Fruit fly (Drosophila melanogaster) whole organism, embryonic: ENCODE results near the gene CG1951.
A peak's percentile ranks its signal among the peaks of the same experiment; 100 is the strongest.

ENCODE experiments used
- CG2129 ChIP-seq: fragments of 200-800 bp; sonication (Bioruptor generic); IDR thresholded peaks from 2 replicates; pipeline ENCODE4 v1.3.6; 2022; ENCODE audit warnings: missing biosample characterization, missing genetic modification characterization; ENCODE audit not compliant: partially characterized antibody
- Dbx ChIP-seq: fragments of 200-800 bp; sonication (Bioruptor generic); IDR thresholded peaks from 3 replicates; pipeline ENCODE4 v1.3.6; 2022; ENCODE audit warnings: missing biosample characterization, missing genetic modification characterization
- E2f2 ChIP-seq: fragments of 200-800 bp; sonication (Bioruptor generic); IDR thresholded peaks from 2 replicates; pipeline ENCODE4 v1.3.6; 2022; ENCODE audit warnings: missing biosample characterization, missing genetic modification characterization
- Hand ChIP-seq: fragments of 200-800 bp; sonication (Bioruptor generic); optimal IDR thresholded peaks from 2 replicates; lab custom pipeline; 2017; ENCODE audit warnings: mild to moderate bottlenecking, missing biosample characterization, missing genetic modification reagents, missing genetic modification characterization
- chif ChIP-seq, 2 experiments: fragments of 200-800 bp; sonication (Bioruptor generic); optimal IDR thresholded peaks; 3 replicates each; lab custom pipeline; 2016; ENCODE audit warnings: missing biosample characterization in 2 of 2, missing genetic modification characterization in 2 of 2
- nom ChIP-seq: fragments of 200-800 bp; sonication (Bioruptor generic); optimal IDR thresholded peaks from 2 replicates; lab custom pipeline; 2017; ENCODE audit warnings: missing biosample characterization, missing genetic modification characterization, mild to moderate bottlenecking, moderate library complexity, missing genetic modification reagents

DNA sequence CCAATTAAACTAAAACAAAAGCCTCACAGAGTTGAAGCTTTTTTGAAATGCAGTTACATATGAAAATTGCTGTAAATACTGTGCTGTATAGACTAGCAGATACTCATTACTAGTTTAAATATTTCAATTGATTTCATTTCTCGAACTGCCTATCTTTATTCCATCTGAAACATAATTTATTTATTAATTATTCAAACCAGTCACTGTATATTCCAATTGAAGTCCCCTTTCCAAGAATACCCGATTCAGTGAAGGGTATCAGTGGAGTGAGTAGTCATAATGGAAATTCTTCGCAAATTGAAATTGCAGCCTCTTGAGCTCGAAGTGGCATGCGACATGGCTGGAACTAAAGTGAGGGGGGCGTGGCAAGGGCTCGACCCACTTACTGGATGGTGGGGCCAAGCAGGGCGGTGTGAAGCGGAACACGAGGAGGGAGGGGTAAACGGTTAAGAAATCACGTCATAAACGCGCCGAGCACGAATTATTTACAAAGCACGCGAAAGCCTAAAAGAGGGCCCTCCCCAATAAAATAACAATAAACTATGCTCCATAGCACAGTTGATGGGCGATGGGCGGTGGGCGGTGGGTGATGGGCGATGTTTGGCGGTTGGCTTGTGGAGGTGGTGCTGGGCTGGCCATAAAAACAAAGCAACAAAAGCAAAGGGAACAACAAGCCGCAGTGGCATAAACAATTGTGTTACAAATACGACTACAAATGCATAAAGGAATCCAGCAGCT lies 22.0 kb upstream of the CG1951 start:
- TF ChIP-seq CG2129 (GFP tag; lab: Robert Waterston, UW) = no peak
- 0 out of 2 replicates have a peak, but pooled peaks have one; percentile 33 for TF ChIP-seq E2f2 (GFP tag; lab: Robert Waterston, UW)
- no peak for TF ChIP-seq nom (GFP tag; lab: Kevin White, UChicago)
- TF ChIP-seq chif (GFP tag; optimal IDR thresholded peaks at IDR 0.05; lab: Kevin White, UChicago) = peak in 1 of 2 experiments; percentile 13
- TF ChIP-seq Hand = no peak
- TF ChIP-seq Dbx (GFP tag; lab: Robert Waterston, UW) = no peak
